Fruit fly (Drosophila melanogaster) whole organism, embryonic: ENCODE results near the gene CG4456.

Experiments used
- Ada2b ChIP-seq: fragments of 200-800 bp; sonication (Bioruptor generic); IDR thresholded peaks from 2 replicates; pipeline ENCODE4 v1.3.6; 2022; ENCODE audit warnings: missing biosample characterization, missing genetic modification characterization
- Atf3 ChIP-seq: fragments of 200-800 bp; sonication (Bioruptor generic); optimal IDR thresholded peaks from 3 replicates; lab custom pipeline; 2016; ENCODE audit warnings: missing biosample characterization, missing genetic modification characterization
- Bdp1 ChIP-seq: fragments of 200-800 bp; sonication (Bioruptor generic); optimal IDR thresholded peaks from 3 replicates; lab custom pipeline; 2016; ENCODE audit warnings: missing biosample characterization, missing genetic modification characterization
- Blimp-1 ChIP-seq: fragments of 200-800 bp; sonication (Bioruptor generic); optimal IDR thresholded peaks from 3 replicates; lab custom pipeline; 2018; ENCODE audit warnings: missing biosample characterization, missing genetic modification characterization, mild to moderate bottlenecking, moderate library complexity, missing genetic modification reagents
- CG10979 ChIP-seq: fragments of 200-800 bp; sonication (Bioruptor generic); optimal IDR thresholded peaks from 2 replicates; lab custom pipeline; 2018; ENCODE audit warnings: missing biosample characterization, mild to moderate bottlenecking, missing genetic modification characterization, moderate library complexity
- CG12071 ChIP-seq: fragments of 200-800 bp; sonication (Bioruptor generic); optimal IDR thresholded peaks from 3 replicates; lab custom pipeline; 2018; ENCODE audit warnings: missing biosample characterization, mild to moderate bottlenecking, missing genetic modification characterization
- CG1233 ChIP-seq: fragments of 200-800 bp; sonication (Bioruptor generic); optimal IDR thresholded peaks from 4 replicates; lab custom pipeline; 2018; ENCODE audit warnings: missing biosample characterization, mild to moderate bottlenecking, missing genetic modification characterization
- CG13424 ChIP-seq: fragments of 200-800 bp; sonication (Bioruptor generic); optimal IDR thresholded peaks from 2 replicates; lab custom pipeline; 2019; ENCODE audit warnings: missing biosample characterization, mild to moderate bottlenecking, missing genetic modification characterization, moderate library complexity
- CG16815 ChIP-seq: fragments of 200-800 bp; sonication (Bioruptor generic); optimal IDR thresholded peaks from 3 replicates; lab custom pipeline; 2017; ENCODE audit warnings: missing biosample characterization, mild to moderate bottlenecking, missing genetic modification characterization
- CG17328 ChIP-seq: fragments of 200-800 bp; sonication (Bioruptor generic); IDR thresholded peaks from 2 replicates; pipeline ENCODE4 v1.3.6; 2022; ENCODE audit warnings: missing biosample characterization, missing genetic modification characterization
- CG17361 ChIP-seq: fragments of 200-800 bp; sonication (Bioruptor generic); IDR thresholded peaks from 3 replicates; pipeline ENCODE4 v1.3.6; 2022; ENCODE audit warnings: missing biosample characterization, missing genetic modification characterization
- CG17385 ChIP-seq: fragments of 200-800 bp; sonication (Bioruptor generic); optimal IDR thresholded peaks from 3 replicates; lab custom pipeline; 2018; ENCODE audit warnings: missing biosample characterization, mild to moderate bottlenecking, missing genetic modification characterization
- CG18476 ChIP-seq: fragments of 200-800 bp; sonication (Bioruptor generic); optimal IDR thresholded peaks from 2 replicates; lab custom pipeline; 2016; ENCODE audit warnings: missing biosample characterization, mild to moderate bottlenecking, missing genetic modification characterization
- CG32767 ChIP-seq: fragments of 200-800 bp; sonication (Bioruptor generic); IDR thresholded peaks from 2 replicates; pipeline ENCODE4 v1.3.6; 2022; ENCODE audit warnings: missing biosample characterization, missing genetic modification characterization
- CG34224 ChIP-seq: fragments of 200-800 bp; sonication (Bioruptor generic); IDR thresholded peaks from 3 replicates; pipeline ENCODE4 v1.3.6; 2022; ENCODE audit warnings: missing biosample characterization, missing genetic modification characterization; ENCODE audit not compliant: partially characterized antibody
- CG4404 ChIP-seq: fragments of 200-800 bp; sonication (Bioruptor generic); IDR thresholded peaks from 2 replicates; pipeline ENCODE4 v1.3.6; 2022; ENCODE audit warnings: missing biosample characterization, missing genetic modification characterization
- CG4854 ChIP-seq: fragments of 200-800 bp; sonication (Bioruptor generic); optimal IDR thresholded peaks from 2 replicates; lab custom pipeline; 2016; ENCODE audit warnings: missing biosample characterization, missing genetic modification characterization, inconsistent platforms
- CG7963 ChIP-seq: fragments of 200-800 bp; sonication (Bioruptor generic); IDR thresholded peaks from 3 replicates; pipeline ENCODE4 v1.3.6; 2022; ENCODE audit warnings: missing biosample characterization, missing genetic modification characterization; ENCODE audit not compliant: partially characterized antibody
- CG8290 ChIP-seq, 3 experiments: fragments of 200-800 bp; sonication (Bioruptor generic); optimal IDR thresholded peaks; 2 replicates each; lab custom pipeline; 2016 to 2019; ENCODE audit warnings: missing biosample characterization in 3 of 3, missing genetic modification characterization in 3 of 3, mild to moderate bottlenecking in 2 of 3, moderate library complexity in 1 of 3
- Doc3 ChIP-seq: fragments of 200-800 bp; sonication (Bioruptor generic); IDR thresholded peaks from 3 replicates; pipeline ENCODE4 v1.3.6; 2022; ENCODE audit warnings: missing biosample characterization, missing genetic modification characterization; ENCODE audit not compliant: partially characterized antibody
- H15 ChIP-seq: fragments of 200-800 bp; sonication (Bioruptor generic); IDR thresholded peaks from 3 replicates; pipeline ENCODE4 v1.3.6; 2022; ENCODE audit warnings: missing biosample characterization, missing genetic modification characterization
- HLH3B ChIP-seq: fragments of 200-800 bp; sonication (Bioruptor generic); IDR thresholded peaks from 2 replicates; pipeline ENCODE4 v1.3.6; 2022; ENCODE audit warnings: missing biosample characterization, missing genetic modification characterization
- Med ChIP-seq: fragments of 200-800 bp; sonication (Bioruptor generic); peaks from one replicate; lab custom pipeline; 2016; ENCODE audit warnings: missing biosample characterization, missing genetic modification characterization, mild to moderate bottlenecking, inconsistent platforms, moderate library complexity
- Mrtf ChIP-seq: fragments of 200-800 bp; sonication (Bioruptor generic); IDR thresholded peaks from 3 replicates; pipeline ENCODE4 v1.3.6; 2022; ENCODE audit warnings: missing biosample characterization, missing genetic modification characterization
- NFAT ChIP-seq: fragments of 200-800 bp; sonication (Bioruptor generic); IDR thresholded peaks from 2 replicates; pipeline ENCODE4 v1.3.6; 2022; ENCODE audit warnings: missing biosample characterization, missing genetic modification characterization
- Oli ChIP-seq: fragments of 200-800 bp; sonication (Bioruptor generic); optimal IDR thresholded peaks from 2 replicates; lab custom pipeline; 2018; ENCODE audit warnings: missing biosample characterization, mild to moderate bottlenecking, missing genetic modification characterization, moderate library complexity
- Trl ChIP-seq, 3 experiments: fragments of >200 bp in 2 of 3; fragments of 200-800 bp in 1 of 3; sonication (Bioruptor generic) in 1 of 3; optimal IDR thresholded peaks; 2 replicates in 1 of 3; 3 replicates in 2 of 3; lab custom pipeline; 2016 to 2017; ENCODE audit warnings: missing biosample characterization in 1 of 3, missing genetic modification characterization in 1 of 3
- chif ChIP-seq, 2 experiments: fragments of 200-800 bp; sonication (Bioruptor generic); optimal IDR thresholded peaks; 3 replicates each; lab custom pipeline; 2016; ENCODE audit warnings: missing biosample characterization in 2 of 2, missing genetic modification characterization in 2 of 2
- chinmo ChIP-seq: fragments of 200-800 bp; sonication (Bioruptor generic); IDR thresholded peaks from 4 replicates; pipeline ENCODE4 v1.3.6; 2022; ENCODE audit warnings: missing biosample characterization, missing genetic modification characterization; ENCODE audit not compliant: partially characterized antibody
- ci ChIP-seq: fragments of 200-800 bp; sonication (Bioruptor generic); IDR thresholded peaks from 3 replicates; pipeline ENCODE4 v1.3.6; 2022; ENCODE audit warnings: missing biosample characterization, missing genetic modification characterization
- crp ChIP-seq, 2 experiments: fragments of 200-800 bp; sonication (Bioruptor generic); optimal IDR thresholded peaks; 2 replicates in 1 of 2; 3 replicates in 1 of 2; lab custom pipeline; 2017; ENCODE audit warnings: missing biosample characterization in 2 of 2, missing genetic modification characterization in 2 of 2, mild to moderate bottlenecking in 1 of 2, moderate library complexity in 1 of 2
- ftz-f1 ChIP-seq: fragments of 200-800 bp; sonication (Bioruptor generic); optimal IDR thresholded peaks from 2 replicates; lab custom pipeline; 2016; ENCODE audit warnings: missing biosample characterization, missing genetic modification characterization
- gcm2 ChIP-seq: fragments of 200-800 bp; sonication (Bioruptor generic); optimal IDR thresholded peaks from 2 replicates; lab custom pipeline; 2016; ENCODE audit warnings: missing biosample characterization, missing genetic modification characterization
- grau ChIP-seq: fragments of 200-800 bp; optimal IDR thresholded peaks from 3 replicates; lab custom pipeline; 2019; ENCODE audit warnings: missing biosample characterization, mild to moderate bottlenecking, missing genetic modification characterization, moderate library complexity
- ken ChIP-seq: fragments of 200-800 bp; sonication (Bioruptor generic); IDR thresholded peaks from 3 replicates; pipeline ENCODE4 v1.3.6; 2022; ENCODE audit warnings: missing biosample characterization, missing genetic modification characterization
- lbe ChIP-seq: fragments of 200-800 bp; sonication (Bioruptor generic); optimal IDR thresholded peaks from 2 replicates; lab custom pipeline; 2016; ENCODE audit warnings: missing biosample characterization, mild to moderate bottlenecking, missing genetic modification characterization
- nom ChIP-seq: fragments of 200-800 bp; sonication (Bioruptor generic); optimal IDR thresholded peaks from 2 replicates; lab custom pipeline; 2017; ENCODE audit warnings: missing biosample characterization, missing genetic modification characterization, mild to moderate bottlenecking, moderate library complexity, missing genetic modification reagents
- org-1 ChIP-seq: fragments of 200-800 bp; sonication (Bioruptor generic); optimal IDR thresholded peaks from 2 replicates; lab custom pipeline; 2017; ENCODE audit warnings: missing biosample characterization, missing genetic modification characterization
- psq ChIP-seq: fragments of 200-800 bp; sonication (Bioruptor generic); optimal IDR thresholded peaks from 2 replicates; lab custom pipeline; 2017; ENCODE audit warnings: missing biosample characterization, missing genetic modification characterization
- tll ChIP-seq, 2 experiments: fragments of 200-800 bp in 1 of 2; fragments of >200 bp in 1 of 2; sonication (Bioruptor generic) in 1 of 2; optimal IDR thresholded peaks; 2 replicates each; lab custom pipeline; 2017 to 2019; ENCODE audit warnings: missing biosample characterization in 2 of 2, missing genetic modification characterization in 2 of 2, mild to moderate bottlenecking in 1 of 2, moderate library complexity in 1 of 2
- vvl ChIP-seq: fragments of 200-800 bp; sonication (Bioruptor generic); IDR thresholded peaks from 2 replicates; pipeline ENCODE4 v1.3.6; 2022; ENCODE audit warnings: missing biosample characterization, missing genetic modification characterization
- zf30C ChIP-seq: fragments of 200-800 bp; sonication (Bioruptor generic); optimal IDR thresholded peaks from 3 replicates; lab custom pipeline; 2018; ENCODE audit warnings: missing biosample characterization, mild to moderate bottlenecking, missing genetic modification characterization

CG4456 gene

DNA sequence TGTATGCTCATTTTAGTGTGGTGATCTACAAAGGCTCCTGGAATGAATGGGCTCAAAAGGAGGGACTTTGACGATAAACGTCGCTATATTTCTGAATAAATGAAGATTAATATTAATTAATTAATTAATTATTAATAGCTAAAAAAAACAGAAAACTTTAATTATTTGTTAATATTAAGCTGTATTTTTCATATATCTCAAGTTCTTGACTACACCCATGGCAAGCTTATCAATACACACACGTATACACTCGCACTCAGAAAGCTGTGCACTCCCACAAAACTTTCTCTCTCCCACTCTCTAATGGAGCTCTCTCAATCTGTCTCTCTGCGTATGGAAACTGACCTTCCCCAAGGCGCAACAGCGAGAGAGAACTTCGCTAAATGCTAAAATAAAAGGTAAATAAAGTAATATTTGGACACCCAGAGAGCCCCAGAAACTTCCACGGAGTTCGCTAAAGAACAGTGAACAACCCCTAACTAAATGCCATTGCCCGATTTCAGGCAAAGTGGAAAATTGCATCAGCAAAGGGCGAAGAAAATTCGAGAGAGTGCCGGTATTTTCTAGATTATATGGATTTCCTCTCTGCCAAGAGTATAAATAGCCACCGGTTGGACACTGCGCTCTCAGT is 967 bp downstream of the CG4456 start (continued):
- TF ChIP-seq grau (tag; lab: Kevin White, UChicago): peak; percentile 56
- no peak for TF ChIP-seq CG16815
- peak; percentile 94 to 96 for TF ChIP-seq Trl (optimal IDR thresholded peaks at IDR 0.05; lab: Kevin White, UChicago)
- peak; percentile 32 for TF ChIP-seq Trl (GFP tag; optimal IDR thresholded peaks at IDR 0.05; lab: Kevin White, UChicago)
- TF ChIP-seq CG32767 (GFP tag; lab: Robert Waterston, UW): peak; percentile 76
- no peak for TF ChIP-seq CG8290 (GFP tag; optimal IDR thresholded peaks at IDR 0.05; lab: Kevin White, UChicago)
- TF ChIP-seq CG8290 (tag; optimal IDR thresholded peaks at IDR 0.05; lab: Kevin White, UChicago): peak in 1 of 2 experiments; percentile 57
- peak; percentile 66 for TF ChIP-seq CG17385 (GFP tag; lab: Kevin White, UChicago)
- peak; percentile 60 for TF ChIP-seq CG18476 (GFP tag; lab: Kevin White, UChicago)
- peak; percentile 44; the same call in 2 of the 4 replicates for TF ChIP-seq chinmo (GFP tag; lab: Robert Waterston, UW)
- TF ChIP-seq CG4854 (GFP tag; lab: Kevin White, UChicago): no peak
- TF ChIP-seq psq (GFP tag; lab: Kevin White, UChicago): peak; percentile 9
- peak; percentile 45; the same call in 2 of the 3 replicates for TF ChIP-seq Doc3 (GFP tag; lab: Robert Waterston, UW)
- TF ChIP-seq zf30C (GFP tag; lab: Kevin White, UChicago): no peak
- peak; percentile 48 for TF ChIP-seq NFAT (GFP tag; lab: Robert Waterston, UW)
- no peak for TF ChIP-seq ftz-f1
- no peak for TF ChIP-seq crp (GFP tag; optimal IDR thresholded peaks at IDR 0.05; lab: Kevin White, UChicago)
- TF ChIP-seq CG13424: peak; percentile 77
- TF ChIP-seq CG4404 (GFP tag; lab: Robert Waterston, UW): peak; percentile 33; the same call in 1 of the 2 replicates
- TF ChIP-seq CG34224 (GFP tag; lab: Robert Waterston, UW): peak; percentile 53; the same call in 1 of the 3 replicates
- TF ChIP-seq CG10979 (tag; lab: Kevin White, UChicago): peak; percentile 73
- peak; percentile 81 for TF ChIP-seq CG17328
- peak; percentile 72 for TF ChIP-seq Oli (tag; lab: Kevin White, UChicago)
- TF ChIP-seq gcm2 (GFP tag; lab: Kevin White, UChicago): no peak

DNA sequence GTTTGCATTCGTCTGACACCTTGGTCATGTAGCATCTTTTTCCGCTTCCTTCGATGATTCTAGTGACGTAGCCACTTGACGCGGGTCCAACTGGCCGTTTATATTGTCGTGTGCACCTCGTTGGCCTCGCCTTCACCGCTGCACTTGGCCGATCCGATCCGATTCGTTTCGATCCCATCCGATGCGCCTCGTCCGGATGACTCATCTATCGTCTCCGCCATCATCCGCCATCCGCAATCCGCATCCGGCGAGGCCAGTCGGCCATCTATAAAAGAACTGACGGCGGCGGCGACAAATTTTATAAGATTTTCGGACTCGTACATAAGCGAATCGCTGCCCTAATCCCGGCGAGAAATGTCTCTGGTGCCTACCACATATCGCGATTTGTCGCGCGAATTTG is 2.6 kb downstream of the CG4456 start, which contains the start of gene CG4461:
Gene CG4461 (plus strand): TSS at position 301 of the 400 bp plus-strand sequence.
- TF ChIP-seq nom: peak; percentile 13
- no peak for TF ChIP-seq ci (GFP tag; lab: Robert Waterston, UW)

DNA sequence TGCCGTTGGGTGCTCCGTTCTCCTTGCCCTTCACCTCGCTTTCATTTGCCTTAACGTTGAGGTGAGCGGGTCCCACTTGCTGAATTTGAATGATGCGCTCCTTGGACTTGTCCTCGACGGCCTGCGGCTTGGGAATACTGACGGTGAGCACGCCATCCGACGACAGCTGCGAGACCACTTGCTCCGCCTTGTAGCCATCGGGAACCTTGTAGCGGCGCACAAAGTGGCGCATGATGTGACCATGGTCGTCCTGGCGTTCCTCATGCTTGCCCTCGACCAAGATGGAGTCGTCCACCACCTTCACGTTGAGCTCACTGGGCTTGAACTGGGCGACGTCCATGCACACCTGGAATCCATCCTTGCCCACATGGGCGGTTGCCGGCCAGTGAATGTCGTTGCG is 4.1 kb downstream of the CG4456 start:
- TF ChIP-seq ken (GFP tag; lab: Robert Waterston, UW) (0 out of 3 replicates have a peak, but pooled peaks have one; percentile 14), chif (GFP tag; optimal IDR thresholded peaks at IDR 0.05; lab: Kevin White, UChicago) (no peak), Med (GFP tag; lab: Kevin White, UChicago) (peak; percentile 56), HLH3B (no peak), Blimp-1 (no peak), Mrtf (GFP tag; lab: Robert Waterston, UW) (0 out of 3 replicates have a peak, but pooled peaks have one; percentile 39)

DNA sequence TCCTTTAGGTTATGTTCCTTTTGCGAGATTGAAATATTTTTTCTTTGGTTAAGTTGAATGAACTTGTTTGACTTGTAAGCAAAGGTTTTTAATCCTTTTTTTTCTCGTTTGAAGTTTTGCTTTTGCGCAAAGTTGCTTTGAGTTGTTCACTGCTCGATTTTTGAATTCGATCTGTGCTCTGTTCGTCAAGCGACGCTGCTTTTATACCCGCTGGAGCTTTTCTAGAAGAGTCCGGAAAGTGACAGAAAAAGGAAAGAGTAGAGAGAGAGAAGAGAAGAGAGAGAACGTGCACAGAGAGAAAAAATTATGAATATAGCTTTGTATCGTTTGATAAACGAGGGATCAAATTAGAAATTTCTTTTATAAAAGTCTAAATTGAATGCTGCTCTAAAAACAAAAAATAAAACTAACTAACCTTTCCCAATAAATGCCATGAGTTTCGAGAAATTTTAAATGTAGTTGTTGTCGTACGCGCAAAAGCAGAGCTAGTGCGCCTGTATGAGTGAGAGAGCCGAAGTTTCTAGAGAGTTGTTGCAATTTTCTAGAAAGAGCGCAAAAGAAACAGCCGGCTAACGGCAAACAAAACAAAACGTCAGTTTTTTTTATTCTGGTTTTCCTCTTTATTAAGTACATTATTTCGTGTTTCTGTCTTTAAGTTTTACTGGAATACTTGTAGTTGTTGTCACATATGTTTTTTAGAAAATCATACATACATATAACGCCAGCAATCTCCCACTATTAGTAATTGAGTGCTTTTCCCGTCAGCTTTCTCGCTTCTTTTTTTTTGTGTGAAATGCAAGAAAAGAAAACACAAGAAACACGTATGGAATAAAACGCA is 4.9 kb downstream of the CG4456 start, which contains the start of gene Hsp26:
Gene Hsp26 (minus strand): TSS at position 230 of the 838 bp plus-strand sequence.
- TF ChIP-seq CG17361 (GFP tag; lab: Robert Waterston, UW): peak; percentile 84
- TF ChIP-seq org-1 (GFP tag; lab: Kevin White, UChicago): peak; percentile 70
- TF ChIP-seq tll (GFP tag; optimal IDR thresholded peaks at IDR 0.05; lab: Kevin White, UChicago): no peak
- TF ChIP-seq Atf3: peak; percentile 80
- TF ChIP-seq Ada2b: peak; percentile 84
- peak; percentile 78 for TF ChIP-seq CG1233 (GFP tag; lab: Kevin White, UChicago)
- peak; percentile 70 for TF ChIP-seq Bdp1 (GFP tag; lab: Kevin White, UChicago)
- peak; percentile 96 for TF ChIP-seq vvl (GFP tag; lab: Robert Waterston, UW)
- no peak for TF ChIP-seq CG7963
- peak; percentile 90 for TF ChIP-seq lbe (GFP tag; lab: Kevin White, UChicago)
- TF ChIP-seq zf30C (GFP tag; lab: Kevin White, UChicago): peak; percentile 90
- TF ChIP-seq H15 (GFP tag; lab: Robert Waterston, UW): no peak
- TF ChIP-seq CG12071 (GFP tag; lab: Kevin White, UChicago): peak; percentile 49
